Fruit fly (Drosophila melanogaster): ENCODE data around the gene Clp.

Gene Clp

dm6 chr2L:819315-820032 lies at the start of gene Clp, which contains the start of gene PGAP2 (continued):
- TF ChIP-seq CG7556 (GFP tag; optimal IDR thresholded peaks at IDR 0.05): peak; percentile 65
- TF ChIP-seq gcm2 (GFP tag; optimal IDR thresholded peaks at IDR 0.05): no peak
- peak; percentile 78 for TF ChIP-seq Fer3 (tag; optimal IDR thresholded peaks at IDR 0.05)
- peak; percentile 30; the same call in 1 of the 2 replicates for TF ChIP-seq ro (GFP tag; IDR thresholded peaks at IDR 0.05)
- TF ChIP-seq CG11723 (GFP tag; optimal IDR thresholded peaks at IDR 0.05): peak; percentile 26
- TF ChIP-seq stc (GFP tag; IDR thresholded peaks at IDR 0.05): peak; percentile 54; the same call in 1 of the 2 replicates
- no peak for TF ChIP-seq yki (optimal IDR thresholded peaks at IDR 0.05)
- TF ChIP-seq NC2α (GFP tag; optimal IDR thresholded peaks at IDR 0.05): no peak
- TF ChIP-seq sens-2 (GFP tag; IDR thresholded peaks at IDR 0.05): 0 out of 2 replicates have a peak, but pooled peaks have one; percentile 7
- peak; percentile 33 for TF ChIP-seq CG15073 (GFP tag; optimal IDR thresholded peaks at IDR 0.05)
- TF ChIP-seq Atf-2 (GFP tag; optimal IDR thresholded peaks at IDR 0.05): peak; percentile 30
- no peak for TF ChIP-seq inv (GFP tag; IDR thresholded peaks at IDR 0.05; ENCODE audit: partially characterized antibody)
- peak; percentile 38 for TF ChIP-seq CG13296 (GFP tag; optimal IDR thresholded peaks at IDR 0.05)
- peak; percentile 52; the same call in 1 of the 2 replicates for TF ChIP-seq Rx (GFP tag; IDR thresholded peaks at IDR 0.05)
- TF ChIP-seq CG6254 (GFP tag; optimal IDR thresholded peaks at IDR 0.05): no peak
- TF ChIP-seq CG4820 (GFP tag; optimal IDR thresholded peaks at IDR 0.05): peak; percentile 55
- TF ChIP-seq ato (GFP tag; IDR thresholded peaks at IDR 0.05; ENCODE audit: partially characterized antibody): peak; percentile 31; the same call in 1 of the 2 replicates
- TF ChIP-seq Med (GFP tag): peak; percentile 89
- no peak for TF ChIP-seq fd64A (GFP tag; optimal IDR thresholded peaks at IDR 0.05)
- TF ChIP-seq CG3847 (GFP tag; IDR thresholded peaks at IDR 0.05): peak; percentile 79
- TF ChIP-seq CG14710 (tag; optimal IDR thresholded peaks at IDR 0.05): peak; percentile 84
- no peak for TF ChIP-seq CG4707 (GFP tag; optimal IDR thresholded peaks at IDR 0.05)
- TF ChIP-seq cg (GFP tag; optimal IDR thresholded peaks at IDR 0.05): no peak
- peak; percentile 74 for TF ChIP-seq Chrac-16 (GFP tag; optimal IDR thresholded peaks at IDR 0.05)
- TF ChIP-seq hkb (optimal IDR thresholded peaks at IDR 0.05): no peak
- TF ChIP-seq hkb (GFP tag; IDR thresholded peaks at IDR 0.05): peak; percentile 58; the same call in 1 of the 2 replicates
- TF ChIP-seq CG15696 (tag; optimal IDR thresholded peaks at IDR 0.05): peak; percentile 71
- peak; percentile 25 for TF ChIP-seq jumu (GFP tag; optimal IDR thresholded peaks at IDR 0.05)
- TF ChIP-seq lilli (GFP tag; optimal IDR thresholded peaks at IDR 0.05): peak; percentile 82
- TF ChIP-seq MESR4 (GFP tag; optimal IDR thresholded peaks at IDR 0.05): no peak
- TF ChIP-seq tin (GFP tag; optimal IDR thresholded peaks at IDR 0.05): peak; percentile 73
- peak; percentile 76 for TF ChIP-seq CG32772 (GFP tag; IDR thresholded peaks at IDR 0.05)
- peak; percentile 57 for TF ChIP-seq Spps (tag; optimal IDR thresholded peaks at IDR 0.05)
- TF ChIP-seq CG9215 (GFP tag; IDR thresholded peaks at IDR 0.05): peak; percentile 77; the same call in 1 of the 2 replicates
- peak; percentile 65; the same call in 2 of the 3 replicates for TF ChIP-seq CG14860 (GFP tag; IDR thresholded peaks at IDR 0.05; ENCODE audit: partially characterized antibody)
- peak; percentile 21 for TF ChIP-seq CG12744 (GFP tag; optimal IDR thresholded peaks at IDR 0.05)
- no peak for TF ChIP-seq sd (tag; optimal IDR thresholded peaks at IDR 0.05)
- TF ChIP-seq psq (GFP tag; optimal IDR thresholded peaks at IDR 0.05): no peak
- TF ChIP-seq CG34224 (GFP tag; IDR thresholded peaks at IDR 0.05; ENCODE audit: partially characterized antibody): no peak; the same call in 2 of the 3 replicates
- peak; percentile 17 for TF ChIP-seq vfl (GFP tag; optimal IDR thresholded peaks at IDR 0.05)
- TF ChIP-seq CG6683 (GFP tag; optimal IDR thresholded peaks at IDR 0.05): no peak
- TF ChIP-seq CG11085 (GFP tag; IDR thresholded peaks at IDR 0.05): peak; percentile 75
- TF ChIP-seq CG17361 (GFP tag; IDR thresholded peaks at IDR 0.05): peak; percentile 91
- peak; percentile 35 for TF ChIP-seq CG9609 (GFP tag; optimal IDR thresholded peaks at IDR 0.05)
- TF ChIP-seq Antp (GFP tag; optimal IDR thresholded peaks at IDR 0.05): peak; percentile 31
- peak; percentile 79 for TF ChIP-seq CG32532 (GFP tag; IDR thresholded peaks at IDR 0.05)
- no peak for TF ChIP-seq pfk (GFP tag; optimal IDR thresholded peaks at IDR 0.05)
- peak; percentile 52 for TF ChIP-seq CG10543 (GFP tag; optimal IDR thresholded peaks at IDR 0.05)
- no peak for TF ChIP-seq D (optimal IDR thresholded peaks at IDR 0.05)
- peak; percentile 41 for TF ChIP-seq D (GFP tag; optimal IDR thresholded peaks at IDR 0.05)
